Fruit fly (Drosophila melanogaster) whole organism, embryonic: ENCODE data around the gene CG3651.

ENCODE experiments used
- Blimp-1 ChIP-seq: fragments of 200-800 bp; sonication (Bioruptor generic); optimal IDR thresholded peaks from 3 replicates; lab custom pipeline; 2018; ENCODE audit warnings: missing biosample characterization, missing genetic modification characterization, mild to moderate bottlenecking, moderate library complexity, missing genetic modification reagents
- CG10431 ChIP-seq: fragments of 200-800 bp; sonication (Bioruptor generic); optimal IDR thresholded peaks from 3 replicates; lab custom pipeline; 2018; ENCODE audit warnings: missing biosample characterization, mild to moderate bottlenecking, missing genetic modification characterization
- CG11504 ChIP-seq: fragments of 200-800 bp; sonication (Bioruptor generic); optimal IDR thresholded peaks from 3 replicates; lab custom pipeline; 2019; ENCODE audit warnings: missing biosample characterization, mild to moderate bottlenecking, missing genetic modification characterization, moderate library complexity
- CG11696 ChIP-seq: fragments of 200-800 bp; sonication (Bioruptor generic); IDR thresholded peaks from 2 replicates; pipeline ENCODE4 v1.3.6; 2022; ENCODE audit warnings: missing biosample characterization, missing genetic modification characterization
- CG13287 ChIP-seq: fragments of 200-800 bp; sonication (Bioruptor generic); IDR thresholded peaks from 2 replicates; pipeline ENCODE4 v1.3.6; 2022; ENCODE audit warnings: missing biosample characterization, missing genetic modification characterization; ENCODE audit not compliant: partially characterized antibody
- CG13424 ChIP-seq: fragments of 200-800 bp; sonication (Bioruptor generic); optimal IDR thresholded peaks from 2 replicates; lab custom pipeline; 2019; ENCODE audit warnings: missing biosample characterization, mild to moderate bottlenecking, missing genetic modification characterization, moderate library complexity
- CG14710 ChIP-seq: fragments of 200-800 bp; sonication (Bioruptor generic); optimal IDR thresholded peaks from 3 replicates; lab custom pipeline; 2019; ENCODE audit warnings: missing biosample characterization, mild to moderate bottlenecking, missing genetic modification characterization, moderate library complexity
- CG16779 ChIP-seq: fragments of 200-800 bp; sonication (Bioruptor generic); IDR thresholded peaks from 2 replicates; pipeline ENCODE4 v1.3.6; 2022; ENCODE audit warnings: missing biosample characterization, missing genetic modification characterization
- CG1832 ChIP-seq: fragments of 200-800 bp; sonication (Bioruptor generic); optimal IDR thresholded peaks from 2 replicates; lab custom pipeline; 2017; ENCODE audit warnings: missing biosample characterization, mild to moderate bottlenecking, missing genetic modification characterization, inconsistent platforms
- CG2199 ChIP-seq: fragments of 200-800 bp; sonication (Bioruptor generic); IDR thresholded peaks from 3 replicates; pipeline ENCODE4 v1.3.6; 2022; ENCODE audit warnings: missing biosample characterization, missing genetic modification characterization
- CG2678 ChIP-seq: fragments of 200-800 bp; sonication (Bioruptor generic); optimal IDR thresholded peaks from 3 replicates; lab custom pipeline; 2019; ENCODE audit warnings: missing biosample characterization, mild to moderate bottlenecking, missing genetic modification characterization, moderate library complexity
- CG2889 ChIP-seq: fragments of 200-800 bp; sonication (Bioruptor generic); IDR thresholded peaks from 3 replicates; pipeline ENCODE4 v1.3.6; 2022; ENCODE audit warnings: missing biosample characterization, missing genetic modification characterization
- CG30020 ChIP-seq: fragments of 200-800 bp; optimal IDR thresholded peaks from 2 replicates; lab custom pipeline; 2019; ENCODE audit warnings: missing biosample characterization, mild to moderate bottlenecking, missing genetic modification characterization, moderate library complexity
- CG3726 ChIP-seq: fragments of 200-800 bp; sonication (Bioruptor generic); IDR thresholded peaks from 3 replicates; pipeline ENCODE4, ENCODE4 v1.3.6; 2022; ENCODE audit warnings: missing biosample characterization, missing genetic modification characterization
- CG5953 ChIP-seq: fragments of 200-800 bp; sonication (Bioruptor generic); IDR thresholded peaks from 2 replicates; pipeline ENCODE4 v1.3.6; 2022; ENCODE audit warnings: missing biosample characterization, missing genetic modification characterization
- CG6272 ChIP-seq: fragments of 200-800 bp; sonication (Bioruptor generic); IDR thresholded peaks from 2 replicates; pipeline ENCODE4 v1.3.6; 2022; ENCODE audit warnings: missing biosample characterization, missing genetic modification characterization
- CG6689 ChIP-seq: fragments of 200-800 bp; sonication (Bioruptor generic); IDR thresholded peaks from 2 replicates; pipeline ENCODE4 v1.3.6; 2022; ENCODE audit warnings: missing biosample characterization, missing genetic modification characterization
- CG6813 ChIP-seq: fragments of 200-800 bp; sonication (Bioruptor generic); optimal IDR thresholded peaks from 2 replicates; lab custom pipeline; 2017; ENCODE audit warnings: missing biosample characterization, missing genetic modification characterization, mild to moderate bottlenecking, moderate library complexity, missing genetic modification reagents
- CG7271 ChIP-seq: fragments of 200-800 bp; sonication (Bioruptor generic); optimal IDR thresholded peaks from 2 replicates; lab custom pipeline; 2018; ENCODE audit warnings: missing biosample characterization, mild to moderate bottlenecking, missing genetic modification characterization, moderate library complexity
- CG8089 ChIP-seq: fragments of 200-800 bp; sonication (Bioruptor generic); optimal IDR thresholded peaks from 3 replicates; lab custom pipeline; 2016; ENCODE audit warnings: missing biosample characterization, missing genetic modification characterization
- CG8944 ChIP-seq: fragments of 200-800 bp; sonication (Bioruptor generic); optimal IDR thresholded peaks from 3 replicates; lab custom pipeline; 2016; ENCODE audit warnings: missing biosample characterization, missing genetic modification characterization
- Gug ChIP-seq: fragments of 200-800 bp; sonication (Bioruptor generic); IDR thresholded peaks from 4 replicates; pipeline ENCODE4 v1.3.6; 2022; ENCODE audit warnings: missing biosample characterization, missing genetic modification characterization
- Hey ChIP-seq: fragments of 200-800 bp; sonication (Bioruptor generic); optimal IDR thresholded peaks from 3 replicates; lab custom pipeline; 2018; ENCODE audit warnings: missing biosample characterization, mild to moderate bottlenecking, missing genetic modification characterization
- Hr3 ChIP-seq: fragments of 200-800 bp; sonication (Bioruptor generic); optimal IDR thresholded peaks from 3 replicates; lab custom pipeline; 2016; ENCODE audit warnings: missing biosample characterization, missing genetic modification characterization
- Jarid2 ChIP-seq: fragments of 200-800 bp; sonication (Bioruptor generic); optimal IDR thresholded peaks from 3 replicates; lab custom pipeline; 2017; ENCODE audit warnings: mild to moderate bottlenecking, missing biosample characterization, missing genetic modification reagents, missing genetic modification characterization
- Lhr ChIP-seq: fragments of 200-800 bp; sonication (Bioruptor generic); optimal IDR thresholded peaks from 3 replicates; lab custom pipeline; 2017; ENCODE audit warnings: mild to moderate bottlenecking, missing biosample characterization, missing genetic modification reagents, missing genetic modification characterization
- Lpt ChIP-seq: fragments of >200 bp; optimal IDR thresholded peaks from 2 replicates; lab custom pipeline; 2018; ENCODE audit warnings: missing biosample characterization, missing genetic modification characterization
- Med ChIP-seq: fragments of 200-800 bp; sonication (Bioruptor generic); peaks from one replicate; lab custom pipeline; 2016; ENCODE audit warnings: missing biosample characterization, missing genetic modification characterization, mild to moderate bottlenecking, inconsistent platforms, moderate library complexity
- Side ChIP-seq: fragments of 200-800 bp; sonication (Bioruptor generic); optimal IDR thresholded peaks from 2 replicates; lab custom pipeline; 2016; ENCODE audit warnings: missing biosample characterization, missing genetic modification characterization
- ase ChIP-seq: fragments of 200-800 bp; sonication (Bioruptor generic); IDR thresholded peaks from 3 replicates; pipeline ENCODE4 v1.3.6; 2022; ENCODE audit warnings: missing biosample characterization, missing genetic modification characterization
- bbx ChIP-seq: fragments of 200-800 bp; sonication (Bioruptor generic); IDR thresholded peaks from 2 replicates; pipeline ENCODE4 v1.3.6; 2022; ENCODE audit warnings: missing biosample characterization, missing genetic modification characterization; ENCODE audit not compliant: partially characterized antibody
- btn ChIP-seq: fragments of 200-800 bp; sonication (Bioruptor generic); optimal IDR thresholded peaks from 2 replicates; lab custom pipeline; 2016; ENCODE audit warnings: missing biosample characterization, missing genetic modification characterization
- caup ChIP-seq: fragments of 200-800 bp; sonication (Bioruptor generic); optimal IDR thresholded peaks from 3 replicates; lab custom pipeline; 2017; ENCODE audit warnings: missing biosample characterization, mild to moderate bottlenecking, missing genetic modification characterization, moderate library complexity; ENCODE audit not compliant: severe bottlenecking
- ci ChIP-seq: fragments of 200-800 bp; sonication (Bioruptor generic); IDR thresholded peaks from 3 replicates; pipeline ENCODE4 v1.3.6; 2022; ENCODE audit warnings: missing biosample characterization, missing genetic modification characterization
- corto ChIP-seq: fragments of 200-800 bp; sonication (Bioruptor generic); optimal IDR thresholded peaks from 2 replicates; lab custom pipeline; 2016; ENCODE audit warnings: missing biosample characterization, mild to moderate bottlenecking, missing genetic modification characterization, moderate library complexity
- cwo ChIP-seq: fragments of 200-800 bp; sonication (Bioruptor generic); optimal IDR thresholded peaks from 3 replicates; lab custom pipeline; 2017; ENCODE audit warnings: missing biosample characterization, missing genetic modification characterization, mild to moderate bottlenecking, moderate library complexity, missing genetic modification reagents
- dmrt11E ChIP-seq: fragments of 200-800 bp; sonication (Bioruptor generic); optimal IDR thresholded peaks from 3 replicates; lab custom pipeline; 2018; ENCODE audit warnings: missing biosample characterization, mild to moderate bottlenecking, missing genetic modification characterization, moderate library complexity
- knrl ChIP-seq: fragments of 200-800 bp; sonication (Bioruptor generic); IDR thresholded peaks from 3 replicates; pipeline ENCODE4 v1.3.6; 2022; ENCODE audit warnings: missing biosample characterization, missing genetic modification characterization; ENCODE audit not compliant: partially characterized antibody
- lbe ChIP-seq: fragments of 200-800 bp; sonication (Bioruptor generic); optimal IDR thresholded peaks from 2 replicates; lab custom pipeline; 2016; ENCODE audit warnings: missing biosample characterization, mild to moderate bottlenecking, missing genetic modification characterization
- nerfin-2 ChIP-seq: fragments of 200-800 bp; sonication (Bioruptor generic); IDR thresholded peaks from 2 replicates; pipeline ENCODE4 v1.3.6; 2022; ENCODE audit warnings: missing biosample characterization, missing genetic modification characterization; ENCODE audit not compliant: partially characterized antibody
- nom ChIP-seq: fragments of 200-800 bp; sonication (Bioruptor generic); optimal IDR thresholded peaks from 2 replicates; lab custom pipeline; 2017; ENCODE audit warnings: missing biosample characterization, missing genetic modification characterization, mild to moderate bottlenecking, moderate library complexity, missing genetic modification reagents
- onecut ChIP-seq: fragments of 200-800 bp; sonication (Bioruptor generic); IDR thresholded peaks from 2 replicates; pipeline ENCODE4 v1.3.6; 2022; ENCODE audit warnings: missing biosample characterization, missing genetic modification characterization
- pho ChIP-seq: fragments of 200-800 bp; sonication (Bioruptor generic); optimal IDR thresholded peaks from 2 replicates; lab custom pipeline; 2016; ENCODE audit warnings: missing biosample characterization, missing genetic modification characterization
- ro ChIP-seq: fragments of 200-800 bp; sonication (Bioruptor generic); IDR thresholded peaks from 2 replicates; pipeline ENCODE4 v1.3.6; 2022; ENCODE audit warnings: missing biosample characterization, missing genetic modification characterization
- schlank ChIP-seq: fragments of 200-800 bp; sonication (Bioruptor generic); optimal IDR thresholded peaks from 2 replicates; lab custom pipeline; 2018; ENCODE audit warnings: missing biosample characterization, mild to moderate bottlenecking, missing genetic modification characterization
- sens ChIP-seq: fragments of 200-800 bp; sonication (Bioruptor generic); peaks from one replicate; lab custom pipeline; 2016; ENCODE audit warnings: missing biosample characterization, missing genetic modification characterization
- seq ChIP-seq: fragments of 200-800 bp; sonication (Bioruptor generic); IDR thresholded peaks from 2 replicates; pipeline ENCODE4 v1.3.6; 2022; ENCODE audit warnings: missing biosample characterization, missing genetic modification characterization
- sima ChIP-seq: fragments of 200-800 bp; sonication (Bioruptor generic); optimal IDR thresholded peaks from 2 replicates; lab custom pipeline; 2016; ENCODE audit warnings: missing biosample characterization, missing genetic modification characterization
- ssp ChIP-seq: fragments of 200-800 bp; sonication (Bioruptor generic); IDR thresholded peaks from 2 replicates; pipeline ENCODE4 v1.3.6; 2022; ENCODE audit warnings: missing biosample characterization, missing genetic modification characterization

The CG3651 gene

dm6 chr2L:22132984-22133383 is 11.8 kb downstream of the CG3651 start (continued):
- no peak for TF ChIP-seq CG5953 (GFP tag; lab: Robert Waterston, UW)
- no peak for TF ChIP-seq pho (GFP tag; lab: Kevin White, UChicago)
- no peak for TF ChIP-seq CG2889 (GFP tag; lab: Robert Waterston, UW)
- no peak for TF ChIP-seq CG7271 (tag; lab: Kevin White, UChicago)
- TF ChIP-seq CG11504 (tag; lab: Kevin White, UChicago): no peak
- no peak for TF ChIP-seq Lpt (GFP tag; lab: Kevin White, UChicago)
- no peak for TF ChIP-seq CG2678 (tag; lab: Kevin White, UChicago)
- peak; percentile 59 for TF ChIP-seq CG10431 (GFP tag; lab: Kevin White, UChicago)
- TF ChIP-seq corto (GFP tag; lab: Kevin White, UChicago): no peak
- no peak for TF ChIP-seq ci (GFP tag; lab: Robert Waterston, UW)
- TF ChIP-seq seq: no peak
- TF ChIP-seq CG13424 (tag; lab: Kevin White, UChicago): no peak
- no peak for TF ChIP-seq nom (GFP tag; lab: Kevin White, UChicago)
- TF ChIP-seq Gug (GFP tag; lab: Robert Waterston, UW): no peak
- TF ChIP-seq ssp (GFP tag; lab: Robert Waterston, UW): no peak
- TF ChIP-seq sima: no peak
- no peak for TF ChIP-seq Blimp-1
- TF ChIP-seq CG11696: no peak
- no peak for TF ChIP-seq CG14710 (tag; lab: Kevin White, UChicago)

dm6 chr2L:22134091-22134730 is 13.1 kb downstream of the CG3651 start:
- TF ChIP-seq CG6813 (GFP tag; lab: Kevin White, UChicago) (no peak), CG16779 (GFP tag; lab: Robert Waterston, UW) (no peak), CG6689 (GFP tag; lab: Robert Waterston, UW) (no peak), CG6272 (no peak), sens (peak; percentile 64), CG8089 (GFP tag; lab: Kevin White, UChicago) (no peak), CG3726 (GFP tag; lab: Robert Waterston, UW) (no peak), bbx (no peak; the same call in 1 of the 2 replicates), schlank (no peak), nom (GFP tag; lab: Kevin White, UChicago) (peak; percentile 18), lbe (GFP tag; lab: Kevin White, UChicago) (peak; percentile 62), caup (GFP tag; lab: Kevin White, UChicago) (peak; percentile 11), CG2199 (0 out of 3 replicates have a peak, but pooled peaks have one; percentile 10), Hey (no peak), CG30020 (tag; lab: Kevin White, UChicago) (peak; percentile 75), Jarid2 (GFP tag; lab: Kevin White, UChicago) (peak; percentile 68), CG8944 (GFP tag; lab: Kevin White, UChicago) (no peak), Hr3 (GFP tag; lab: Kevin White, UChicago) (no peak), CG1832 (GFP tag; lab: Kevin White, UChicago) (no peak), ro (no peak), ase (GFP tag; lab: Robert Waterston, UW) (no peak), onecut (GFP tag; lab: Robert Waterston, UW) (no peak), Lhr (GFP tag; lab: Kevin White, UChicago) (no peak), dmrt11E (no peak), btn (GFP tag; lab: Kevin White, UChicago) (no peak), Med (GFP tag; lab: Kevin White, UChicago) (peak; percentile 48), CG13287 (GFP tag; lab: Robert Waterston, UW) (peak; percentile 11; the same call in 1 of the 2 replicates), cwo (GFP tag; lab: Kevin White, UChicago) (no peak), nerfin-2 (GFP tag; lab: Robert Waterston, UW) (no peak), Side (GFP tag; lab: Kevin White, UChicago) (no peak), knrl (GFP tag; lab: Robert Waterston, UW) (no peak)
